Fruit fly (Drosophila melanogaster): ENCODE measurements around the gene Mi-2.
A peak's percentile ranks its signal among the peaks of the same experiment; 100 is the strongest.

The Mi-2 gene

DNA sequence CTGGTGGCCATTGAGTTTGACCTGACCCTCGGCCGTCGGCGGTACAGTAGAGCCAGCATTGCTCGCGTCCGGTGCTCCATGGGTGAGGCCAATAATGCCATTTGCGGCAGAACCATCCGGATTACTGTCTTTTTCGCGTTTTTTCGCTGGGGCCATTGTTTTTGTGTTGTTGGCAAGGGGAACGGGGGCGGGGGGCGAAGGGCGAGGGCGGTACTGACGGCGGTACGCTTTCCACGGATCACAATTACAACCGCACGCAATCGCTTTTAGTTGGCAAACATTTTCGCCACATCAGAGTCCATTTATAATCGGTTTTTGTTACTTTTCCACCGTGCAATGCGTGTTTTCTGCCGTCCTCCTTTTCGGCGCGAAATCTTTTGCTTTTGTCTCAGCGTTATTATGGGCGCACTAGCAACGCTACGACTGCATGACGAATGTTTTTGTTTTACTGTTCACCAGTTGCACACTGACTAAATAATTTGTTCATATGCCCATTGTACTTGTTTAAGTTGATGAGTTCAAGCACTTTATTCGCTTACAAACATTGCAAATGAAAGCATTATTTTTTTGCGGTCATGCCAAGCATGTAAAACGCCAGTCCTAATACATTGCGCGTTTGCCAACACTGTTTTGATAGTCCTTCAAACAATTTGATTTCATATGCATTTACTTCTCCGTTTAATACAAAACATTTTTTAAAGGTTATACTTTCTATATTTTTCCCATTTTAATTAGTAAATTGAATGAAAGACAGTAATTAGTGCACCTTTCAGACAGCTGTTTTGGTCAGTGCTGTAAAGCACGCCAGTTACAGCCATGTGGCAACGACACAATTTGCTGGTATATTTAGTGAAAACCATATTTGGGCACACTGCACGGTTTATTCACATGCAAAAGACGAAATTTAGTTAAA lies 13.1 kb upstream of the Mi-2 start, which contains the start of gene Pfdn6 (continued):
- peak; percentile 85 for TF ChIP-seq CG7786 (GFP tag; optimal IDR thresholded peaks at IDR 0.05)
- no peak for TF ChIP-seq D19A (tag; optimal IDR thresholded peaks at IDR 0.05)
- peak; percentile 73 for TF ChIP-seq CG34224 (GFP tag; IDR thresholded peaks at IDR 0.05; ENCODE audit: partially characterized antibody)
- TF ChIP-seq CG14710 (tag; optimal IDR thresholded peaks at IDR 0.05): peak; percentile 82
- peak; percentile 72; the same call in 2 of the 3 replicates for TF ChIP-seq CG11093 (GFP tag; IDR thresholded peaks at IDR 0.05)
- TF ChIP-seq nmo (GFP tag; optimal IDR thresholded peaks at IDR 0.05): peak; percentile 91
- peak; percentile 94 for TF ChIP-seq Sin3A (optimal IDR thresholded peaks at IDR 0.05)
- TF ChIP-seq CG15073 (GFP tag; optimal IDR thresholded peaks at IDR 0.05): no peak
- TF ChIP-seq CG10147 (GFP tag; optimal IDR thresholded peaks at IDR 0.05): peak; percentile 70
- TF ChIP-seq ase (GFP tag; IDR thresholded peaks at IDR 0.05): peak; percentile 69
- no peak for TF ChIP-seq Deaf1 (tag; optimal IDR thresholded peaks at IDR 0.05)
- TF ChIP-seq emc (GFP tag; optimal IDR thresholded peaks at IDR 0.05): peak; percentile 74
- TF ChIP-seq ewg (GFP tag; optimal IDR thresholded peaks at IDR 0.05): peak; percentile 78
- TF ChIP-seq CoRest (tag; optimal IDR thresholded peaks at IDR 0.05): peak; percentile 82
- no peak for TF ChIP-seq Jarid2 (GFP tag; optimal IDR thresholded peaks at IDR 0.05)
- TF ChIP-seq ab (GFP tag; optimal IDR thresholded peaks at IDR 0.05): no peak
- TF ChIP-seq Rfx (GFP tag; IDR thresholded peaks at IDR 0.05): peak; percentile 80
- TF ChIP-seq Myb (GFP tag; optimal IDR thresholded peaks at IDR 0.05): peak; percentile 65
- peak; percentile 78 for TF ChIP-seq CG7357 (GFP tag; IDR thresholded peaks at IDR 0.05)
- no peak for TF ChIP-seq CG6813 (GFP tag; optimal IDR thresholded peaks at IDR 0.05)
- no peak for TF ChIP-seq ro (GFP tag; IDR thresholded peaks at IDR 0.05)
- no peak for TF ChIP-seq lab (GFP tag; optimal IDR thresholded peaks at IDR 0.05)
- TF ChIP-seq tup (GFP tag; optimal IDR thresholded peaks at IDR 0.05): no peak
- peak; percentile 65; the same call in 1 of the 2 replicates for TF ChIP-seq CG14014 (GFP tag; IDR thresholded peaks at IDR 0.05)
- peak; percentile 86 for TF ChIP-seq Max (GFP tag; optimal IDR thresholded peaks at IDR 0.05)
- peak; percentile 55 for TF ChIP-seq HmgZ (tag; optimal IDR thresholded peaks at IDR 0.05)
- peak; percentile 7 for TF ChIP-seq gcm (GFP tag; optimal IDR thresholded peaks at IDR 0.05)
- TF ChIP-seq Dip2 (GFP tag; IDR thresholded peaks at IDR 0.05): peak; percentile 22; the same call in 1 of the 2 replicates
- TF ChIP-seq esg (GFP tag; conservative IDR thresholded peaks at IDR 0.05): peak; percentile 83
- no peak for TF ChIP-seq org-1 (GFP tag; optimal IDR thresholded peaks at IDR 0.05)
- TF ChIP-seq ara (GFP tag; IDR thresholded peaks at IDR 0.05): 0 out of 2 replicates have a peak, but pooled peaks have one; percentile 35
- peak; percentile 82 for TF ChIP-seq Blimp-1 (GFP tag; optimal IDR thresholded peaks at IDR 0.05)
- peak; percentile 84 for TF ChIP-seq knrl (GFP tag; IDR thresholded peaks at IDR 0.05; ENCODE audit: partially characterized antibody)
- TF ChIP-seq CG32772 (GFP tag; IDR thresholded peaks at IDR 0.05): peak; percentile 81
- TF ChIP-seq ap (GFP tag; IDR thresholded peaks at IDR 0.05): peak; percentile 60
- TF ChIP-seq Adf1 (GFP tag; IDR thresholded peaks at IDR 0.05): peak; percentile 49
- peak; percentile 50 for TF ChIP-seq twi (tag; optimal IDR thresholded peaks at IDR 0.05)
- no peak for TF ChIP-seq Hr39 (optimal IDR thresholded peaks at IDR 0.05)
- TF ChIP-seq dm (GFP tag; optimal IDR thresholded peaks at IDR 0.05): peak; percentile 63
- TF ChIP-seq CG8478 (optimal IDR thresholded peaks at IDR 0.05): no peak
- TF ChIP-seq CG15601 (tag; optimal IDR thresholded peaks at IDR 0.05): peak; percentile 53
- TF ChIP-seq sr (GFP tag; IDR thresholded peaks at IDR 0.05): 0 out of 3 replicates have a peak, but pooled peaks have one; percentile 39
- TF ChIP-seq croc (GFP tag; conservative IDR thresholded peaks at IDR 0.05): peak; percentile 61; the same call in 2 of the 3 replicates
- peak; percentile 61 for TF ChIP-seq Mad (GFP tag; optimal IDR thresholded peaks at IDR 0.05)
- TF ChIP-seq CG7839 (tag; optimal IDR thresholded peaks at IDR 0.05): no peak
- TF ChIP-seq shn (GFP tag; optimal IDR thresholded peaks at IDR 0.05): peak; percentile 88
- peak; percentile 43; the same call in 1 of the 2 replicates for TF ChIP-seq CG11247 (GFP tag; IDR thresholded peaks at IDR 0.05)
- 0 out of 2 replicates have a peak, but pooled peaks have one; percentile 8 for TF ChIP-seq CG42726 (GFP tag; IDR thresholded peaks at IDR 0.05; ENCODE audit: partially characterized antibody)
- peak; percentile 89 for TF ChIP-seq CG9876 (GFP tag; optimal IDR thresholded peaks at IDR 0.05)

Measured in whole organism, embryonic.